Worm (Caenorhabditis elegans): ENCODE data around the gene F53F4.15.

ce11 chrV:13669170-13669569 lies 48.4 kb downstream of the F53F4.15 start:
- TF ChIP-seq dao-5 (tag; optimal IDR thresholded peaks at IDR 0.05) (no peak), him-1 (tag; optimal IDR thresholded peaks at IDR 0.05) (no peak)
